Fruit fly (Drosophila melanogaster) Kc167 (cell line): ENCODE results near the gene CG16890.

ENCODE experiments used
- h ChIP-seq: fragments of >200 bp; optimal IDR thresholded peaks from 3 replicates; lab custom pipeline; 2018; ENCODE audit warnings: missing external identifiers
- ttk ChIP-seq: sonication (Bioruptor generic); optimal IDR thresholded peaks from 2 replicates; lab custom pipeline; 2017; ENCODE audit warnings: missing external identifiers

- TF ChIP-seq h (no peak), ttk (no peak)
Observed at dm6 chr2L:13773697-13774096, 10.4 kb downstream of the CG16890 start, which contains the start of gene CG43376.
